Fruit fly (Drosophila melanogaster) whole organism, embryonic: ENCODE results near the gene Dup99B.

Experiments used
- Ada2b ChIP-seq: fragments of 200-800 bp; sonication (Bioruptor generic); IDR thresholded peaks from 2 replicates; pipeline ENCODE4 v1.3.6; 2022; ENCODE audit warnings: missing biosample characterization, missing genetic modification characterization
- Adf1 ChIP-seq: fragments of 200-800 bp; sonication (Bioruptor generic); IDR thresholded peaks from 2 replicates; pipeline ENCODE4 v1.3.6; 2022; ENCODE audit warnings: missing biosample characterization, missing genetic modification characterization
- Aef1 ChIP-seq: fragments of 200-800 bp; sonication (Bioruptor generic); IDR thresholded peaks from 3 replicates; pipeline ENCODE4 v1.3.6; 2022; ENCODE audit warnings: missing biosample characterization, missing genetic modification characterization
- Antp ChIP-seq: fragments of 200-800 bp; sonication (Bioruptor generic); optimal IDR thresholded peaks from 3 replicates; lab custom pipeline; 2016; ENCODE audit warnings: missing biosample characterization, missing genetic modification characterization
- Atf-2 ChIP-seq: fragments of 200-800 bp; sonication (Bioruptor generic); optimal IDR thresholded peaks from 2 replicates; lab custom pipeline; 2016; ENCODE audit warnings: missing biosample characterization, missing genetic modification characterization
- Blimp-1 ChIP-seq: fragments of 200-800 bp; sonication (Bioruptor generic); optimal IDR thresholded peaks from 3 replicates; lab custom pipeline; 2018; ENCODE audit warnings: missing biosample characterization, missing genetic modification characterization, mild to moderate bottlenecking, moderate library complexity, missing genetic modification reagents
- CG10366 ChIP-seq: fragments of 200-800 bp; sonication (Bioruptor generic); IDR thresholded peaks from 2 replicates; pipeline ENCODE4 v1.3.6; 2022; ENCODE audit warnings: missing biosample characterization, missing genetic modification characterization
- CG11093 ChIP-seq: fragments of 200-800 bp; sonication (Bioruptor generic); IDR thresholded peaks from 3 replicates; pipeline ENCODE4 v1.3.6; 2022; ENCODE audit warnings: missing biosample characterization, missing genetic modification characterization
- CG12744 ChIP-seq: fragments of 200-800 bp; sonication (Bioruptor generic); optimal IDR thresholded peaks from 2 replicates; lab custom pipeline; 2016; ENCODE audit warnings: missing biosample characterization, missing genetic modification characterization
- CG17186 ChIP-seq: fragments of 200-800 bp; sonication (Bioruptor generic); optimal IDR thresholded peaks from 3 replicates; lab custom pipeline; 2017; ENCODE audit warnings: missing biosample characterization, missing genetic modification reagents, missing genetic modification characterization
- CG2199 ChIP-seq: fragments of 200-800 bp; sonication (Bioruptor generic); IDR thresholded peaks from 3 replicates; pipeline ENCODE4 v1.3.6; 2022; ENCODE audit warnings: missing biosample characterization, missing genetic modification characterization
- CG30431 ChIP-seq: fragments of 200-800 bp; sonication (Bioruptor generic); optimal IDR thresholded peaks from 2 replicates; lab custom pipeline; 2017; ENCODE audit warnings: missing biosample characterization, missing genetic modification characterization
- CG34376 ChIP-seq: fragments of 200-800 bp; sonication (Bioruptor generic); optimal IDR thresholded peaks from 2 replicates; lab custom pipeline; 2018; ENCODE audit warnings: missing biosample characterization, mild to moderate bottlenecking, missing genetic modification characterization
- CG4328 ChIP-seq: fragments of 200-800 bp; sonication (Bioruptor generic); optimal IDR thresholded peaks from 3 replicates; lab custom pipeline; 2017; ENCODE audit warnings: missing biosample characterization, missing genetic modification reagents, missing genetic modification characterization
- CG4360 ChIP-seq: fragments of 200-800 bp; sonication (Bioruptor generic); IDR thresholded peaks from 2 replicates; pipeline ENCODE4 v1.3.6; 2022; ENCODE audit warnings: missing biosample characterization, missing genetic modification characterization
- CG7963 ChIP-seq: fragments of 200-800 bp; sonication (Bioruptor generic); IDR thresholded peaks from 3 replicates; pipeline ENCODE4 v1.3.6; 2022; ENCODE audit warnings: missing biosample characterization, missing genetic modification characterization; ENCODE audit not compliant: partially characterized antibody
- CG8290 ChIP-seq, 3 experiments: fragments of 200-800 bp; sonication (Bioruptor generic); optimal IDR thresholded peaks; 2 replicates each; lab custom pipeline; 2016 to 2019; ENCODE audit warnings: missing biosample characterization in 3 of 3, missing genetic modification characterization in 3 of 3, mild to moderate bottlenecking in 2 of 3, moderate library complexity in 1 of 3
- CG8388 ChIP-seq: fragments of 200-800 bp; sonication (Bioruptor generic); optimal IDR thresholded peaks from 2 replicates; lab custom pipeline; 2019; ENCODE audit warnings: missing biosample characterization, mild to moderate bottlenecking, missing genetic modification characterization, moderate library complexity
- CG9727 ChIP-seq: fragments of 200-800 bp; sonication (Bioruptor generic); optimal IDR thresholded peaks from 3 replicates; lab custom pipeline; 2017; ENCODE audit warnings: missing biosample characterization, mild to moderate bottlenecking, missing genetic modification characterization
- CG9797 ChIP-seq: fragments of 200-800 bp; sonication (Bioruptor generic); optimal IDR thresholded peaks from 3 replicates; lab custom pipeline; 2018; ENCODE audit warnings: missing biosample characterization, mild to moderate bottlenecking, missing genetic modification characterization
- CG9932 ChIP-seq: fragments of 200-800 bp; sonication (Bioruptor generic); IDR thresholded peaks from 2 replicates; pipeline ENCODE4 v1.3.6; 2022; ENCODE audit warnings: missing biosample characterization, missing genetic modification characterization
- CoRest ChIP-seq: fragments of 200-800 bp; sonication (Bioruptor generic); optimal IDR thresholded peaks from 3 replicates; lab custom pipeline; 2018; ENCODE audit warnings: missing biosample characterization, mild to moderate bottlenecking, missing genetic modification characterization, moderate library complexity
- D ChIP-seq, 2 experiments: fragments of 200-800 bp in 1 of 2; fragments of >200 bp in 1 of 2; sonication (Bioruptor generic) in 1 of 2; optimal IDR thresholded peaks; 2 replicates in 1 of 2; 3 replicates in 1 of 2; lab custom pipeline; 2017; ENCODE audit warnings: mild to moderate bottlenecking in 1 of 2, missing biosample characterization in 1 of 2, missing genetic modification characterization in 1 of 2, missing genetic modification reagents in 1 of 2
- Dip3 ChIP-seq: fragments of 200-800 bp; sonication (Bioruptor generic); optimal IDR thresholded peaks from 3 replicates; lab custom pipeline; 2016; ENCODE audit warnings: missing biosample characterization, missing genetic modification characterization
- Ets97D ChIP-seq: fragments of 200-800 bp; sonication (Bioruptor generic); optimal IDR thresholded peaks from 3 replicates; lab custom pipeline; 2016; ENCODE audit warnings: missing biosample characterization, missing genetic modification characterization
- Fer3 ChIP-seq: fragments of 200-800 bp; sonication (Bioruptor generic); optimal IDR thresholded peaks from 2 replicates; lab custom pipeline; 2018; ENCODE audit warnings: missing biosample characterization, mild to moderate bottlenecking, missing genetic modification characterization, moderate library complexity
- Gsc ChIP-seq: fragments of 200-800 bp; sonication (Bioruptor generic); IDR thresholded peaks from 2 replicates; pipeline ENCODE4 v1.3.6; 2022; ENCODE audit warnings: missing biosample characterization, missing genetic modification characterization
- Hr78 ChIP-seq, 2 experiments: fragments of 200-800 bp in 1 of 2; fragments of >200 bp in 1 of 2; sonication (Bioruptor generic) in 1 of 2; optimal IDR thresholded peaks; 2 replicates each; lab custom pipeline; 2017 to 2019; ENCODE audit warnings: missing biosample characterization in 2 of 2, missing genetic modification characterization in 2 of 2, mild to moderate bottlenecking in 1 of 2, moderate library complexity in 1 of 2
- Mrtf ChIP-seq: fragments of 200-800 bp; sonication (Bioruptor generic); IDR thresholded peaks from 3 replicates; pipeline ENCODE4 v1.3.6; 2022; ENCODE audit warnings: missing biosample characterization, missing genetic modification characterization
- Opbp ChIP-seq: fragments of 200-800 bp; sonication (Bioruptor generic); IDR thresholded peaks from 3 replicates; pipeline ENCODE4 v1.3.6; 2022; ENCODE audit warnings: missing biosample characterization, missing genetic modification characterization; ENCODE audit not compliant: partially characterized antibody
- Sry-δ ChIP-seq: fragments of 200-800 bp; sonication (Bioruptor generic); optimal IDR thresholded peaks from 2 replicates; lab custom pipeline; 2016; ENCODE audit warnings: missing biosample characterization, missing genetic modification characterization
- TFAM ChIP-seq: fragments of 200-800 bp; sonication (Bioruptor generic); optimal IDR thresholded peaks from 2 replicates; lab custom pipeline; 2017; ENCODE audit warnings: missing biosample characterization, missing genetic modification characterization, inconsistent platforms
- al ChIP-seq: fragments of 200-800 bp; sonication (Bioruptor generic); IDR thresholded peaks from 2 replicates; pipeline ENCODE4 v1.3.6; 2022; ENCODE audit warnings: missing biosample characterization, missing genetic modification characterization
- cas ChIP-seq: fragments of 200-800 bp; sonication (Bioruptor generic); IDR thresholded peaks from 2 replicates; pipeline ENCODE4 v1.3.6; 2022; ENCODE audit warnings: missing biosample characterization, missing genetic modification characterization
- ci ChIP-seq: fragments of 200-800 bp; sonication (Bioruptor generic); IDR thresholded peaks from 3 replicates; pipeline ENCODE4 v1.3.6; 2022; ENCODE audit warnings: missing biosample characterization, missing genetic modification characterization
- crp ChIP-seq, 2 experiments: fragments of 200-800 bp; sonication (Bioruptor generic); optimal IDR thresholded peaks; 2 replicates in 1 of 2; 3 replicates in 1 of 2; lab custom pipeline; 2017; ENCODE audit warnings: missing biosample characterization in 2 of 2, missing genetic modification characterization in 2 of 2, mild to moderate bottlenecking in 1 of 2, moderate library complexity in 1 of 2
- dysf ChIP-seq: fragments of 200-800 bp; sonication (Bioruptor generic); IDR thresholded peaks from 3 replicates; pipeline ENCODE4 v1.3.6; 2022; ENCODE audit warnings: missing biosample characterization, missing genetic modification characterization
- mld ChIP-seq: fragments of 200-800 bp; sonication (Bioruptor generic); IDR thresholded peaks from 3 replicates; pipeline ENCODE4 v1.3.6; 2022; ENCODE audit warnings: missing biosample characterization, missing genetic modification characterization; ENCODE audit not compliant: partially characterized antibody
- nerfin-2 ChIP-seq: fragments of 200-800 bp; sonication (Bioruptor generic); IDR thresholded peaks from 2 replicates; pipeline ENCODE4 v1.3.6; 2022; ENCODE audit warnings: missing biosample characterization, missing genetic modification characterization; ENCODE audit not compliant: partially characterized antibody
- odd ChIP-seq: fragments of 200-800 bp; sonication (Bioruptor generic); optimal IDR thresholded peaks from 2 replicates; lab custom pipeline; 2017; ENCODE audit warnings: missing biosample characterization, mild to moderate bottlenecking, missing genetic modification characterization
- pho ChIP-seq: fragments of 200-800 bp; sonication (Bioruptor generic); optimal IDR thresholded peaks from 2 replicates; lab custom pipeline; 2016; ENCODE audit warnings: missing biosample characterization, missing genetic modification characterization
- run ChIP-seq: fragments of 200-800 bp; sonication (Bioruptor generic); optimal IDR thresholded peaks from 3 replicates; lab custom pipeline; 2018; ENCODE audit warnings: missing biosample characterization, mild to moderate bottlenecking, missing genetic modification characterization
- sc ChIP-seq, 3 experiments: fragments of >200 bp in 2 of 3; fragments of 200-800 bp in 1 of 3; sonication (Bioruptor generic) in 1 of 3; optimal IDR thresholded peaks; 2 replicates in 2 of 3; 3 replicates in 1 of 3; lab custom pipeline; 2017; ENCODE audit warnings: mild to moderate bottlenecking in 1 of 3, missing biosample characterization in 1 of 3, missing genetic modification characterization in 1 of 3, missing genetic modification reagents in 1 of 3
- sd ChIP-seq: fragments of 200-800 bp; sonication (Bioruptor generic); optimal IDR thresholded peaks from 3 replicates; lab custom pipeline; 2018; ENCODE audit warnings: missing biosample characterization, mild to moderate bottlenecking, missing genetic modification characterization, moderate library complexity
- sqz ChIP-seq: fragments of 200-800 bp; sonication (Bioruptor generic); optimal IDR thresholded peaks from 3 replicates; lab custom pipeline; 2018; ENCODE audit warnings: missing biosample characterization, mild to moderate bottlenecking, missing genetic modification characterization
- tll ChIP-seq, 2 experiments: fragments of 200-800 bp in 1 of 2; fragments of >200 bp in 1 of 2; sonication (Bioruptor generic) in 1 of 2; optimal IDR thresholded peaks; 2 replicates each; lab custom pipeline; 2017 to 2019; ENCODE audit warnings: missing biosample characterization in 2 of 2, missing genetic modification characterization in 2 of 2, mild to moderate bottlenecking in 1 of 2, moderate library complexity in 1 of 2
- toy ChIP-seq: fragments of 200-800 bp; sonication (Bioruptor generic); IDR thresholded peaks from 2 replicates; pipeline ENCODE4 v1.3.6; 2022; ENCODE audit warnings: missing biosample characterization, missing genetic modification characterization
- zf30C ChIP-seq: fragments of 200-800 bp; sonication (Bioruptor generic); optimal IDR thresholded peaks from 3 replicates; lab custom pipeline; 2018; ENCODE audit warnings: missing biosample characterization, mild to moderate bottlenecking, missing genetic modification characterization

Gene Dup99B

DNA sequence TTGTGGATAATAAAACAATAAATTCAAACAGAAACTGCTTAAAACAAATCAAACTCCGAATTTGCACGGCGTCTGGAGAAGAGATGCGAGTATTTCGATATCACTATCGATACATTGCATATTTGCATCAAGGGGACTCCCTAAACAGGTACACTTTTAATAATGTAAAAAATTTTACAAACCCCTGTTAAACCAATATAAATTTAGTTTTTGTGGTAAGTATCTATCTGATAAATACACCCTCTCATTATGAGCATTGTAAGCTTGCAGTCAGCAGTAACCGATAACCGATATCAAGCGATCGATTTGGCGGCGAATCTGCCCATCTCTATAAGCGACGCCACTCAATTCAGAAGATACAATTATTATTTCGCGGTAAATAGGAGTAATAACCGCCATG, 39.8 kb downstream of the Dup99B start, which contains the start of the genes Bub3 and Cap-D2 (continued):
- TF ChIP-seq CG9797 (GFP tag; lab: Kevin White, UChicago) (peak; percentile 2), Atf-2 (peak; percentile 69), run (tag; lab: Kevin White, UChicago) (no peak), CG30431 (peak; percentile 21), Adf1 (GFP tag; lab: Robert Waterston, UW) (peak; percentile 25; the same call in 1 of the 2 replicates), Fer3 (peak; percentile 60), CG12744 (peak; percentile 53), Opbp (GFP tag; lab: Robert Waterston, UW) (peak; percentile 88), odd (GFP tag; lab: Kevin White, UChicago) (no peak), crp (GFP tag; optimal IDR thresholded peaks at IDR 0.05; lab: Kevin White, UChicago) (peak in 1 of 2 experiments; percentile 30), CoRest (peak; percentile 75), CG7963 (GFP tag; lab: Robert Waterston, UW) (peak; percentile 71), Dip3 (peak; percentile 72), sc (optimal IDR thresholded peaks at IDR 0.05; lab: Kevin White, UChicago) (no peak), sc (GFP tag; optimal IDR thresholded peaks at IDR 0.05; lab: Kevin White, UChicago) (peak; percentile 49), Ada2b (peak; percentile 72), sd (tag; lab: Kevin White, UChicago) (no peak), cas (GFP tag; lab: Robert Waterston, UW) (no peak), CG8290 (GFP tag; optimal IDR thresholded peaks at IDR 0.05; lab: Kevin White, UChicago) (peak; percentile 88), CG8290 (tag; optimal IDR thresholded peaks at IDR 0.05; lab: Kevin White, UChicago) (peak in 1 of 2 experiments; percentile 27), toy (GFP tag; lab: Robert Waterston, UW) (no peak), Gsc (GFP tag; lab: Robert Waterston, UW) (no peak), CG9932 (peak; percentile 81), nerfin-2 (GFP tag; lab: Robert Waterston, UW) (peak; percentile 70), CG9727 (peak; percentile 69), mld (GFP tag; lab: Robert Waterston, UW) (no peak), D (optimal IDR thresholded peaks at IDR 0.05; lab: Kevin White, UChicago) (no peak), D (GFP tag; optimal IDR thresholded peaks at IDR 0.05; lab: Kevin White, UChicago) (peak; percentile 51), ci (GFP tag; lab: Robert Waterston, UW) (peak; percentile 82), Ets97D (peak; percentile 83), CG8388 (GFP tag; lab: Kevin White, UChicago) (peak; percentile 62), Aef1 (GFP tag; lab: Robert Waterston, UW) (peak; percentile 76), sqz (no peak), tll (GFP tag; optimal IDR thresholded peaks at IDR 0.05; lab: Kevin White, UChicago) (no peak), Sry-δ (GFP tag; lab: Kevin White, UChicago) (peak; percentile 97), Antp (peak; percentile 71), CG2199 (GFP tag; lab: Robert Waterston, UW) (no peak), CG10366 (peak; percentile 66), zf30C (GFP tag; lab: Kevin White, UChicago) (no peak), al (peak; percentile 39; the same call in 1 of the 2 replicates), dysf (GFP tag; lab: Robert Waterston, UW) (no peak), Blimp-1 (peak; percentile 63), pho (GFP tag; lab: Kevin White, UChicago) (peak; percentile 77), TFAM (no peak), CG17186 (peak; percentile 16), CG4328 (GFP tag; lab: Kevin White, UChicago) (no peak), CG34376 (GFP tag; lab: Kevin White, UChicago) (peak; percentile 6), CG4360 (no peak), CG11093 (GFP tag; lab: Robert Waterston, UW) (peak; percentile 19; the same call in 1 of the 3 replicates), Mrtf (no peak), Hr78 (GFP tag; optimal IDR thresholded peaks at IDR 0.05; lab: Kevin White, UChicago) (no peak)
